Worm (Caenorhabditis elegans) whole organism, L4 larva: ENCODE data around the gene str-111.
A peak's percentile ranks its signal among the peaks of the same experiment; 100 is the strongest.

Experiments
- T26A8.4 ChIP-seq: fragments of 200-800 bp; sonication (Bioruptor generic); IDR thresholded peaks from 2 replicates; pipeline ENCODE4 v1.3.6; 2022; ENCODE audit warnings: missing genetic modification characterization, missing compliant biosample characterization
- Y105C5A.15 ChIP-seq: fragments of 200-800 bp; sonication (Bioruptor generic); IDR thresholded peaks from 2 replicates; pipeline ENCODE4 v1.3.6; 2022; ENCODE audit warnings: missing genetic modification characterization, missing compliant biosample characterization
- Y5F2A.4 ChIP-seq: fragments of 200-800 bp; sonication (Bioruptor generic); optimal IDR thresholded peaks from 2 replicates; lab custom pipeline; 2018; ENCODE audit warnings: mild to moderate bottlenecking, missing genetic modification characterization, missing compliant biosample characterization
- ama-1 ChIP-seq: fragments of 150-350 bp; optimal IDR thresholded peaks from 2 replicates; lab custom pipeline; 2014; ENCODE audit warnings: inconsistent platforms, mixed read lengths
- attf-4 ChIP-seq: sonication (generic microtip); optimal IDR thresholded peaks from 3 replicates; lab custom pipeline; 2017; ENCODE audit warnings: missing biosample characterization, missing genetic modification characterization
- ceh-20 ChIP-seq: fragments of 200-800 bp; sonication (Bioruptor generic); IDR thresholded peaks from 2 replicates; pipeline ENCODE4 v1.3.6; 2022; ENCODE audit warnings: missing genetic modification reagents, missing genetic modification characterization, missing compliant biosample characterization
- ceh-82 ChIP-seq: sonication (generic microtip); optimal IDR thresholded peaks from 2 replicates; lab custom pipeline; 2017; ENCODE audit warnings: missing biosample characterization, missing genetic modification characterization
- ces-1 ChIP-seq: fragments of 150-350 bp; sonication (generic microtip); optimal IDR thresholded peaks from 4 replicates; lab custom pipeline; 2014; ENCODE audit warnings: missing biosample characterization, missing genetic modification reagents, missing genetic modification characterization
- daf-8 ChIP-seq: fragments of 200-800 bp; sonication (Bioruptor generic); IDR thresholded peaks from 2 replicates; pipeline ENCODE4 v1.3.6; 2022; ENCODE audit warnings: missing genetic modification characterization, missing compliant biosample characterization
- dmd-6 ChIP-seq: fragments of 200-800 bp; sonication (Bioruptor generic); IDR thresholded peaks from 2 replicates; pipeline ENCODE4 v1.3.6; 2022; ENCODE audit warnings: missing genetic modification reagents, missing genetic modification characterization, missing compliant biosample characterization
- duxl-1 ChIP-seq: sonication (generic microtip); optimal IDR thresholded peaks from 2 replicates; lab custom pipeline; 2016; ENCODE audit warnings: mild to moderate bottlenecking, missing genetic modification characterization, moderate library complexity, missing compliant biosample characterization; ENCODE audit not compliant: poor library complexity
- dve-1 ChIP-seq: sonication (generic microtip); optimal IDR thresholded peaks from 2 replicates; lab custom pipeline; 2017; ENCODE audit warnings: antibody characterized with exemption, mild to moderate bottlenecking, missing genetic modification characterization, missing compliant biosample characterization; ENCODE audit not compliant: insufficient read depth
- gei-8 ChIP-seq: fragments of 200-800 bp; sonication (Bioruptor generic); optimal IDR thresholded peaks from 2 replicates; lab custom pipeline; 2018; ENCODE audit warnings: mild to moderate bottlenecking, missing genetic modification characterization, missing compliant biosample characterization
- hif-1 ChIP-seq, 2 experiments: sonication (generic microtip); optimal IDR thresholded peaks; 2 replicates each; lab custom pipeline; 2016 to 2017; ENCODE audit warnings: missing compliant biosample characterization in 2 of 2, missing genetic modification characterization in 2 of 2, missing genetic modification reagents in 2 of 2, missing genotype in 2 of 2, mild to moderate bottlenecking in 1 of 2
- lin-39 ChIP-seq: fragments of 150-350 bp; optimal IDR thresholded peaks from 2 replicates; lab custom pipeline; 2014; ENCODE audit warnings: missing biosample characterization, missing genetic modification reagents, missing genetic modification characterization
- mdl-1 ChIP-seq, 2 experiments: fragments of 150-350 bp in 1 of 2; sonication (generic microtip) in 1 of 2; optimal IDR thresholded peaks; 2 replicates each; lab custom pipeline; 2014 to 2017; ENCODE audit warnings: missing biosample characterization in 2 of 2, missing genetic modification characterization in 2 of 2
- mep-1 ChIP-seq: fragments of 150-350 bp; sonication (generic microtip); optimal IDR thresholded peaks from 3 replicates; lab custom pipeline; 2014; ENCODE audit warnings: missing biosample characterization, missing genetic modification characterization
- nhr-10 ChIP-seq: fragments of 150-350 bp; optimal IDR thresholded peaks from 2 replicates; lab custom pipeline; 2014; ENCODE audit warnings: missing biosample characterization, missing genetic modification characterization
- nhr-237 ChIP-seq: sonication (generic microtip); optimal IDR thresholded peaks from 2 replicates; lab custom pipeline; 2017; ENCODE audit warnings: missing biosample characterization, missing genetic modification characterization
- nhr-28 ChIP-seq: fragments of 150-350 bp; optimal IDR thresholded peaks from 2 replicates; lab custom pipeline; 2014; ENCODE audit warnings: missing biosample characterization, missing genetic modification characterization
- nhr-41 ChIP-seq: fragments of 200-800 bp; sonication (Bioruptor generic); IDR thresholded peaks from 2 replicates; pipeline ENCODE4 v1.3.6; 2022; ENCODE audit warnings: missing genetic modification reagents, missing genetic modification characterization, missing compliant biosample characterization
- nhr-48 ChIP-seq: sonication (generic microtip); optimal IDR thresholded peaks from 2 replicates; lab custom pipeline; 2016; ENCODE audit warnings: mild to moderate bottlenecking, missing genetic modification characterization, missing compliant biosample characterization
- saeg-2 ChIP-seq: fragments of 200-800 bp; sonication (Bioruptor generic); IDR thresholded peaks from 2 replicates; pipeline ENCODE4 v1.3.6; 2022; ENCODE audit warnings: missing genetic modification reagents, missing genetic modification characterization, missing compliant biosample characterization
- skn-1 ChIP-seq: fragments of 150-350 bp; optimal IDR thresholded peaks from 2 replicates; lab custom pipeline; 2014; ENCODE audit warnings: missing biosample characterization, missing genetic modification characterization
- tra-1 ChIP-seq: fragments of 200-800 bp; sonication (Bioruptor generic); IDR thresholded peaks from 2 replicates; pipeline ENCODE4 v1.3.6; 2022; ENCODE audit warnings: missing genetic modification reagents, missing genetic modification characterization, missing compliant biosample characterization
- unc-39 ChIP-seq: sonication (generic microtip); optimal IDR thresholded peaks from 2 replicates; lab custom pipeline; 2017; ENCODE audit warnings: missing biosample characterization, missing genetic modification characterization
- unc-62 ChIP-seq, 3 experiments: fragments of 150-350 bp in 1 of 3; sonication (generic microtip); optimal IDR thresholded peaks in 2 of 3; peaks in 1 of 3; 1 replicate in 1 of 3; 2 replicates in 2 of 3; lab custom pipeline; 2014 to 2017; ENCODE audit warnings: missing biosample characterization in 3 of 3, missing genetic modification characterization in 3 of 3, missing genetic modification reagents in 3 of 3, missing genotype in 1 of 3
- vab-7 ChIP-seq: fragments of 200-800 bp; sonication (Bioruptor generic); IDR thresholded peaks from 2 replicates; pipeline ENCODE4 v1.3.6; 2022; ENCODE audit warnings: missing genetic modification reagents, missing genetic modification characterization, missing compliant biosample characterization
- zfp-2 ChIP-seq: sonication (generic microtip); optimal IDR thresholded peaks from 2 replicates; lab custom pipeline; 2016; ENCODE audit warnings: mild to moderate bottlenecking, missing genetic modification characterization, missing compliant biosample characterization
- zfp-3 ChIP-seq: fragments of 200-800 bp; sonication (Bioruptor generic); conservative IDR thresholded peaks from 2 replicates; pipeline ENCODE4 v1.3.6; 2022; ENCODE audit warnings: missing genetic modification reagents, missing genetic modification characterization, missing compliant biosample characterization
- zip-11 ChIP-seq: fragments of 200-800 bp; sonication (Bioruptor generic); IDR thresholded peaks from 2 replicates; pipeline ENCODE4 v1.3.6; 2022; ENCODE audit warnings: missing genetic modification characterization, missing compliant biosample characterization
- ztf-7 ChIP-seq: fragments of 150-350 bp; optimal IDR thresholded peaks from 2 replicates; lab custom pipeline; 2014; ENCODE audit warnings: missing biosample characterization, missing genetic modification characterization

The str-111 gene

ce11 chrV:16201730-16202129 is 32.8 kb upstream of the str-111 start, which contains the start of gene F11A5.17:
F11A5.17 (plus strand) TSS chrV:16202030.
- TF ChIP-seq unc-62 (GFP tag; optimal IDR thresholded peaks at IDR 0.05 in 1 of 2; lab: Kevin White, UChicago) (peak in 1 of 2 experiments; percentile 15), unc-62 (tag; optimal IDR thresholded peaks at IDR 0.05; lab: Kevin White, UChicago) (no peak), duxl-1 (tag; lab: Kevin White, UChicago) (no peak)

- TF ChIP-seq ceh-20 (GFP tag; lab: Robert Waterston, UW) (no peak), saeg-2 (GFP tag; lab: Robert Waterston, UW) (no peak), nhr-41 (GFP tag; lab: Robert Waterston, UW) (no peak), attf-4 (tag; lab: Kevin White, UChicago) (no peak), zfp-3 (GFP tag; lab: Robert Waterston, UW) (no peak), Y5F2A.4 (no peak), ces-1 (GFP tag; lab: Kevin White, UChicago) (no peak), Y105C5A.15 (no peak), tra-1 (GFP tag; lab: Robert Waterston, UW) (no peak), skn-1 (no peak), lin-39 (no peak), nhr-10 (tag; lab: Kevin White, UChicago) (no peak), nhr-28 (tag; lab: Kevin White, UChicago) (no peak), ceh-82 (no peak), mep-1 (no peak), daf-8 (no peak), zip-11 (GFP tag; lab: Robert Waterston, UW) (no peak)
Observed at ce11 chrV:16198016-16198415, 29.1 kb upstream of the str-111 start, which contains the start of gene F11A5.5. F11A5.5 (plus strand) TSS chrV:16198316.

ce11 chrV:16195379-16195778 is 26.5 kb upstream of the str-111 start, which contains the start of gene rabr-3:
rabr-3 (plus strand) TSS chrV:16195679.
- TF ChIP-seq T26A8.4 (GFP tag; lab: Robert Waterston, UW), result no peak
- TF ChIP-seq ama-1 (lab: Kevin White, UChicago), result no peak
- TF ChIP-seq ztf-7 (tag; lab: Kevin White, UChicago), result no peak
- no peak for TF ChIP-seq zfp-2 (tag; lab: Kevin White, UChicago)
- TF ChIP-seq nhr-237, result no peak
- TF ChIP-seq ceh-20 (GFP tag; lab: Robert Waterston, UW), result no peak

- TF ChIP-seq mdl-1 (tag; optimal IDR thresholded peaks at IDR 0.05; lab: Kevin White, UChicago) (no peak), unc-39 (tag; lab: Kevin White, UChicago) (no peak), hif-1 (tag; optimal IDR thresholded peaks at IDR 0.05; lab: Kevin White, UChicago) (no peak), unc-62 (GFP tag; optimal IDR thresholded peaks at IDR 0.05 in 1 of 2; lab: Kevin White, UChicago) (no peak), unc-62 (tag; optimal IDR thresholded peaks at IDR 0.05; lab: Kevin White, UChicago) (no peak), nhr-48 (tag; lab: Kevin White, UChicago) (no peak), gei-8 (GFP tag; lab: Kevin White, UChicago) (no peak), dmd-6 (GFP tag; lab: Robert Waterston, UW) (no peak), vab-7 (GFP tag; lab: Robert Waterston, UW) (no peak)
Observed at ce11 chrV:16194639-16195038, 25.7 kb upstream of the str-111 start, which contains the start of gene rabr-4. rabr-4 (plus strand) TSS chrV:16194939.

ce11 chrV:16192114-16192513 is 23.2 kb upstream of the str-111 start, which contains the start of gene srh-279:
srh-279 (plus strand) TSS chrV:16192414.
- TF ChIP-seq unc-62 (GFP tag; optimal IDR thresholded peaks at IDR 0.05 in 1 of 2; lab: Kevin White, UChicago), result peak in 1 of 2 experiments; percentile 26
- TF ChIP-seq unc-62 (tag; optimal IDR thresholded peaks at IDR 0.05; lab: Kevin White, UChicago), result no peak
- TF ChIP-seq dve-1, result no peak
